Worm (Caenorhabditis elegans): Measurements from ENCODE around the gene Y47D3A.32.
"Not testable (repeated sequence)": the region's sequence is repeated elsewhere in the genome, so short reads cannot be mapped to it uniquely, and the experiment has no call there.

The Y47D3A.32 gene

ce11 chrIII:11224006-11224405, 28.2 kb upstream of the Y47D3A.32 start, which contains the start of gene Y47D3A.13:
Gene Y47D3A.13 (minus strand): TSS chrIII:11224106.
- TF ChIP-seq lin-38 (GFP tag; IDR thresholded peaks at IDR 0.05); aly-2 (tag; optimal IDR thresholded peaks at IDR 0.05); nhr-111 (GFP tag; optimal IDR thresholded peaks at IDR 0.05): not testable (repeated sequence)

- TF ChIP-seq nhr-102 (tag; optimal IDR thresholded peaks at IDR 0.05) (no peak), nhr-48 (tag; optimal IDR thresholded peaks at IDR 0.05) (no peak), T20F7.1 (GFP tag; optimal IDR thresholded peaks at IDR 0.05) (no peak), mdl-1 (tag; optimal IDR thresholded peaks at IDR 0.05) (no peak), arid-1 (GFP tag; conservative IDR thresholded peaks at IDR 0.05) (no peak), nhr-77 (tag; optimal IDR thresholded peaks at IDR 0.05) (no peak), zip-11 (GFP tag; IDR thresholded peaks at IDR 0.05) (no peak), snpc-1.2 (GFP tag; IDR thresholded peaks at IDR 0.05) (no peak), ama-1 (optimal IDR thresholded peaks at IDR 0.05) (no peak), T26A8.4 (GFP tag; IDR thresholded peaks at IDR 0.05) (no peak), tag-97 (GFP tag; IDR thresholded peaks at IDR 0.05) (no peak), attf-4 (tag; optimal IDR thresholded peaks at IDR 0.05) (no peak), dve-1 (tag; optimal IDR thresholded peaks at IDR 0.05; ENCODE audit: insufficient read depth) (no peak), dpl-1 (GFP tag; optimal IDR thresholded peaks at IDR 0.05) (no peak), unc-39 (tag; optimal IDR thresholded peaks at IDR 0.05) (no peak), daf-19 (GFP tag; conservative IDR thresholded peaks at IDR 0.05) (no peak), nhr-28 (tag; optimal IDR thresholded peaks at IDR 0.05) (no peak), ZK546.5 (tag; optimal IDR thresholded peaks at IDR 0.05) (no peak)
Measured at ce11 chrIII:11227025-11227424, 25.2 kb upstream of the Y47D3A.32 start, which contains the start of gene tbx-37. Gene tbx-37 (minus strand): TSS chrIII:11227125.

ce11 chrIII:11230581-11230980, 21.6 kb upstream of the Y47D3A.32 start:
- TF ChIP-seq ceh-28 (tag; optimal IDR thresholded peaks at IDR 0.05) (peak; percentile 78), lir-3 (tag; optimal IDR thresholded peaks at IDR 0.05) (no peak), nhr-111 (GFP tag; optimal IDR thresholded peaks at IDR 0.05) (no peak), T20F7.1 (GFP tag; optimal IDR thresholded peaks at IDR 0.05) (no peak), R02D3.7 (tag; optimal IDR thresholded peaks at IDR 0.05) (no peak), madf-9 (GFP tag; conservative IDR thresholded peaks at IDR 0.05) (no peak), ztf-11 (tag; optimal IDR thresholded peaks at IDR 0.05) (no peak), aha-1 (tag) (peak; percentile 45), spr-1 (tag; optimal IDR thresholded peaks at IDR 0.05) (no peak), lin-38 (GFP tag; IDR thresholded peaks at IDR 0.05) (no peak), saeg-2 (GFP tag; IDR thresholded peaks at IDR 0.05) (no peak), cey-2 (tag; optimal IDR thresholded peaks at IDR 0.05; ENCODE audit: borderline replicate concordance, insufficient read depth) (no peak), ceh-32 (tag; optimal IDR thresholded peaks at IDR 0.05; ENCODE audit: poor library complexity) (no peak), lin-15B (tag; optimal IDR thresholded peaks at IDR 0.05) (no peak), dve-1 (tag; optimal IDR thresholded peaks at IDR 0.05; ENCODE audit: insufficient read depth) (no peak), lin-13 (GFP tag; optimal IDR thresholded peaks at IDR 0.05) (no peak), zfp-3 (GFP tag; conservative IDR thresholded peaks at IDR 0.05) (no peak)

ce11 chrIII:11231408-11231807, 20.8 kb upstream of the Y47D3A.32 start:
- TF ChIP-seq ceh-28 (tag; optimal IDR thresholded peaks at IDR 0.05) (peak; percentile 69), mes-2 (tag; optimal IDR thresholded peaks at IDR 0.05; ENCODE audit: poor library complexity, severe bottlenecking) (no peak)

ce11 chrIII:11231969-11232368, 20.2 kb upstream of the Y47D3A.32 start, which contains the start of gene elo-8:
Gene elo-8 (minus strand): TSS chrIII:11232069.
- TF ChIP-seq unc-62 (GFP tag; optimal IDR thresholded peaks at IDR 0.05 in 1 of 2) (peak in 1 of 2 experiments; percentile 2), unc-62 (tag; optimal IDR thresholded peaks at IDR 0.05) (no peak), mxl-3 (GFP tag; optimal IDR thresholded peaks at IDR 0.05) (no peak)

Data from whole organism, L4 larva.